Worm (Caenorhabditis elegans) whole organism, early embryonic: ENCODE results near the gene gst-1.
A peak's percentile ranks its signal among the peaks of the same experiment; 100 is the strongest.

ENCODE experiments used
- F13C5.2 ChIP-seq: sonication (generic microtip); optimal IDR thresholded peaks from 2 replicates; lab custom pipeline; 2017; ENCODE audit warnings: mild to moderate bottlenecking, missing genetic modification characterization, inconsistent platforms, missing compliant biosample characterization
- ama-1 ChIP-seq: fragments of 150-350 bp; optimal IDR thresholded peaks from 2 replicates; lab custom pipeline; 2014
- ceh-36 ChIP-seq: sonication (generic microtip); optimal IDR thresholded peaks from 2 replicates; lab custom pipeline; 2016; ENCODE audit warnings: missing genetic modification characterization, inconsistent platforms, missing compliant biosample characterization
- flt-1 ChIP-seq: fragments of 200-800 bp; sonication (Bioruptor generic); IDR thresholded peaks from 2 replicates; pipeline ENCODE4 v1.3.6; 2022; ENCODE audit warnings: missing genetic modification characterization, missing compliant biosample characterization
- hmbx-1 ChIP-seq: sonication (generic microtip); optimal IDR thresholded peaks from 2 replicates; lab custom pipeline; 2016; ENCODE audit warnings: mild to moderate bottlenecking, missing genetic modification characterization, missing compliant biosample characterization
- hmg-4 ChIP-seq: fragments of 200-800 bp; sonication (Bioruptor generic); optimal IDR thresholded peaks from 2 replicates; lab custom pipeline; 2018; ENCODE audit warnings: mild to moderate bottlenecking, missing genetic modification characterization, missing compliant biosample characterization
- hnd-1 ChIP-seq: sonication (generic microtip); optimal IDR thresholded peaks from 2 replicates; lab custom pipeline; 2016; ENCODE audit warnings: missing genetic modification characterization, missing compliant biosample characterization
- pes-1 ChIP-seq: fragments of 200-800 bp; sonication (Bioruptor generic); IDR thresholded peaks from 2 replicates; pipeline ENCODE4 v1.3.6; 2022; ENCODE audit warnings: missing genetic modification reagents, missing genetic modification characterization, missing compliant biosample characterization
- scrt-1 ChIP-seq: fragments of 200-800 bp; sonication (Bioruptor generic); IDR thresholded peaks from 2 replicates; pipeline ENCODE4 v1.3.6; 2022; ENCODE audit warnings: missing genetic modification characterization, missing compliant biosample characterization
- tbx-11 ChIP-seq: fragments of 200-800 bp; sonication (Bioruptor generic); IDR thresholded peaks from 2 replicates; pipeline ENCODE4 v1.3.6; 2022; ENCODE audit warnings: missing genetic modification characterization, missing compliant biosample characterization
- tra-4 ChIP-seq: sonication (generic microtip); optimal IDR thresholded peaks from 2 replicates; lab custom pipeline; 2017; ENCODE audit warnings: missing genetic modification characterization, missing compliant biosample characterization

- TF ChIP-seq hmbx-1 (tag; lab: Kevin White, UChicago) (no peak), scrt-1 (no peak), flt-1 (no peak), pes-1 (0 out of 2 replicates have a peak, but pooled peaks have one; percentile 37), hmg-4 (GFP tag; lab: Kevin White, UChicago) (no peak), tra-4 (tag; lab: Kevin White, UChicago) (no peak), F13C5.2 (tag; lab: Kevin White, UChicago) (no peak), ama-1 (lab: Kevin White, UChicago) (no peak), tbx-11 (GFP tag; lab: Robert Waterston, UW) (no peak), ceh-36 (tag; lab: Kevin White, UChicago) (no peak), hnd-1 (tag; lab: Kevin White, UChicago) (no peak)
These were observed 5.9 kb upstream of the gst-1 start for ce11 chrIII:9053263-9053662.
